Fruit fly (Drosophila melanogaster): ENCODE measurements around the gene CG13081.
A peak's percentile ranks its signal among the peaks of the same experiment; 100 is the strongest.

Gene CG13081

dm6 chr2L:19572496-19573317 lies 32.3 kb downstream of the CG13081 start (continued):
- peak; percentile 25 for TF ChIP-seq Mio (GFP tag; optimal IDR thresholded peaks at IDR 0.05)
- peak; percentile 96 for TF ChIP-seq fru (GFP tag; optimal IDR thresholded peaks at IDR 0.05)
- TF ChIP-seq woc (GFP tag; optimal IDR thresholded peaks at IDR 0.05), result peak; percentile 99
- no peak for TF ChIP-seq GATAd (GFP tag; optimal IDR thresholded peaks at IDR 0.05)
- TF ChIP-seq dl (GFP tag; optimal IDR thresholded peaks at IDR 0.05; ENCODE audit: insufficient read depth in 1 of 2, partially characterized antibody in 2 of 2), result peak; percentile 68 to 79
- TF ChIP-seq OdsH (GFP tag; optimal IDR thresholded peaks at IDR 0.05), result peak; percentile 94

DNA sequence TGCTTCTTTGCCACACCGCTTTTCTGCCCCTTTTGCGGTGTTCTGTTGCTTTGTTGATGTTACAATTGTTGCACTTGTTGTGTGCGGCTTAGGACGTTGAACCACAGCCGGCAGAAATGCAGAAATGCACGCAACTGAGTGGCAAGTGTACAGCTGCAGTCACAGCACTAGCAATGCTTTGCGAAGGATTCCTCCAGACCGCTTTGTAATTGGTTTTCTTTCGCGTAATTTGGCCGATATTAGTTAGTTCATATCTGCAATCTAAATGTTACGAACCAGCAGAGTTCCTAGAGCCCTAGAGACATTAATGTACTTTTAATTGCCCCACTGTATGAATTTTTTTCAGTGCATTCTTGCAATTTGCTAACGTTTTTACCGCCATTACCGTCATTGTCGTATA lies 34.0 kb downstream of the CG13081 start:
- TF ChIP-seq rgr (GFP tag; optimal IDR thresholded peaks at IDR 0.05), result no peak
- TF ChIP-seq usp (GFP tag; optimal IDR thresholded peaks at IDR 0.05), result no peak
- TF ChIP-seq Dif (GFP tag; optimal IDR thresholded peaks at IDR 0.05; ENCODE audit: partially characterized antibody), result no peak
- no peak for TF ChIP-seq Hnf4 (GFP tag; optimal IDR thresholded peaks at IDR 0.05)
- no peak for TF ChIP-seq GATAd (GFP tag; optimal IDR thresholded peaks at IDR 0.05)
- no peak for TF ChIP-seq psq (GFP tag; optimal IDR thresholded peaks at IDR 0.05)
- TF ChIP-seq h (GFP tag; optimal IDR thresholded peaks at IDR 0.05), result peak; percentile 51
- TF ChIP-seq foxo (GFP tag; optimal IDR thresholded peaks at IDR 0.05), result peak in 1 of 2 experiments; percentile 54
- peak; percentile 1 for TF ChIP-seq ey (GFP tag; optimal IDR thresholded peaks at IDR 0.05)
- no peak for TF ChIP-seq jim (GFP tag; optimal IDR thresholded peaks at IDR 0.05)
- TF ChIP-seq fru (GFP tag; optimal IDR thresholded peaks at IDR 0.05), result peak; percentile 51
- no peak for TF ChIP-seq tai (GFP tag; optimal IDR thresholded peaks at IDR 0.05)
- no peak for TF ChIP-seq Myc (optimal IDR thresholded peaks at IDR 0.05)
- peak; percentile 27 for TF ChIP-seq Sp1 (GFP tag; optimal IDR thresholded peaks at IDR 0.05)
- TF ChIP-seq sv (GFP tag; optimal IDR thresholded peaks at IDR 0.05), result no peak
- TF ChIP-seq dl (GFP tag; optimal IDR thresholded peaks at IDR 0.05; ENCODE audit: insufficient read depth in 1 of 2, partially characterized antibody in 2 of 2), result no peak
- no peak for TF ChIP-seq Rel (GFP tag; optimal IDR thresholded peaks at IDR 0.05)
- TF ChIP-seq Rel (tag; optimal IDR thresholded peaks at IDR 0.05), result no peak
- no peak for TF ChIP-seq Hr83 (GFP tag; optimal IDR thresholded peaks at IDR 0.05; ENCODE audit: poor library complexity, severe bottlenecking)
- peak; percentile 33 for TF ChIP-seq HLH106 (tag; optimal IDR thresholded peaks at IDR 0.05)
- no peak for TF ChIP-seq Dfd (GFP tag; optimal IDR thresholded peaks at IDR 0.05)
- TF ChIP-seq CrebA (GFP tag; optimal IDR thresholded peaks at IDR 0.05; ENCODE audit: borderline replicate concordance), result no peak
- no peak for TF ChIP-seq dmrt93B (GFP tag; optimal IDR thresholded peaks at IDR 0.05)
- peak; percentile 14 for TF ChIP-seq woc (GFP tag; optimal IDR thresholded peaks at IDR 0.05)

- no peak for TF ChIP-seq Rel (GFP tag; optimal IDR thresholded peaks at IDR 0.05)
- no peak for TF ChIP-seq Rel (tag; optimal IDR thresholded peaks at IDR 0.05)
- no peak for TF ChIP-seq jim (GFP tag; optimal IDR thresholded peaks at IDR 0.05)
- no peak for TF ChIP-seq sv (GFP tag; optimal IDR thresholded peaks at IDR 0.05)
- TF ChIP-seq sage (GFP tag; optimal IDR thresholded peaks at IDR 0.05), result no peak
- no peak for TF ChIP-seq Mio (GFP tag; optimal IDR thresholded peaks at IDR 0.05)
- peak; percentile 81 for TF ChIP-seq Hr83 (GFP tag; optimal IDR thresholded peaks at IDR 0.05; ENCODE audit: poor library complexity, severe bottlenecking)
- TF ChIP-seq rgr (GFP tag; optimal IDR thresholded peaks at IDR 0.05), result no peak
- TF ChIP-seq Hr78 (GFP tag; optimal IDR thresholded peaks at IDR 0.05), result no peak
- no peak for TF ChIP-seq woc (GFP tag; optimal IDR thresholded peaks at IDR 0.05)
- TF ChIP-seq Dif (GFP tag; optimal IDR thresholded peaks at IDR 0.05; ENCODE audit: partially characterized antibody), result peak; percentile 33
- TF ChIP-seq dl (GFP tag; optimal IDR thresholded peaks at IDR 0.05; ENCODE audit: insufficient read depth in 1 of 2, partially characterized antibody in 2 of 2), result peak in 1 of 2 experiments; percentile 36
- no peak for TF ChIP-seq Sp1 (GFP tag; optimal IDR thresholded peaks at IDR 0.05)
- no peak for TF ChIP-seq Hnf4 (GFP tag; optimal IDR thresholded peaks at IDR 0.05)
- no peak for TF ChIP-seq tai (GFP tag; optimal IDR thresholded peaks at IDR 0.05)
- TF ChIP-seq N (GFP tag; optimal IDR thresholded peaks at IDR 0.05), result no peak
- TF ChIP-seq CG32264 (GFP tag; optimal IDR thresholded peaks at IDR 0.05), result no peak
- no peak for TF ChIP-seq psq (GFP tag; optimal IDR thresholded peaks at IDR 0.05)
- no peak for TF ChIP-seq GATAd (GFP tag; optimal IDR thresholded peaks at IDR 0.05)
- TF ChIP-seq h (GFP tag; optimal IDR thresholded peaks at IDR 0.05), result no peak
- no peak for TF ChIP-seq dsf (GFP tag; optimal IDR thresholded peaks at IDR 0.05; ENCODE audit: borderline replicate concordance)
These were observed 34.7 kb downstream of the CG13081 start for dm6 chr2L:19574959-19575625.

Measured in whole organism, wandering third instar larva.